Worm (Caenorhabditis elegans): ENCODE measurements around the gene pinn-1.

pinn-1 gene

ce11 chrII:2923617-2924016, 34.8 kb upstream of the pinn-1 start, which contains the start of gene ZK355.2:
Gene ZK355.2, plus strand, starts transcription at chrII:2923917.
- TF ChIP-seq pqm-1 (tag; optimal IDR thresholded peaks at IDR 0.05): peak; percentile 5
- TF ChIP-seq daf-16 (GFP tag; optimal IDR thresholded peaks at IDR 0.05): no peak
- peak; percentile 8 for TF ChIP-seq daf-16 (tag; optimal IDR thresholded peaks at IDR 0.05)
- no peak for TF ChIP-seq spr-3 (GFP tag; optimal IDR thresholded peaks at IDR 0.05)
- no peak for TF ChIP-seq mxl-3 (GFP tag; optimal IDR thresholded peaks at IDR 0.05)
- TF ChIP-seq lin-29 (GFP tag; IDR thresholded peaks at IDR 0.05): no peak
- peak; percentile 34; the same call in 1 of the 2 replicates for TF ChIP-seq dmd-6 (GFP tag; IDR thresholded peaks at IDR 0.05)
- no peak for TF ChIP-seq lin-1 (GFP tag; IDR thresholded peaks at IDR 0.05)

- TF ChIP-seq aha-1 (tag) (no peak), lin-38 (GFP tag; IDR thresholded peaks at IDR 0.05) (0 out of 2 replicates have a peak, but pooled peaks have one; percentile 23), ZK337.2 (GFP tag; IDR thresholded peaks at IDR 0.05) (no peak), Y48G9A.11 (GFP tag; IDR thresholded peaks at IDR 0.05) (no peak), zip-2 (tag; optimal IDR thresholded peaks at IDR 0.05) (no peak), T20F7.1 (GFP tag; optimal IDR thresholded peaks at IDR 0.05) (no peak), set-16 (GFP tag; IDR thresholded peaks at IDR 0.05) (peak; percentile 55), nhr-28 (tag; optimal IDR thresholded peaks at IDR 0.05) (no peak), D1046.2 (GFP tag; IDR thresholded peaks at IDR 0.05) (no peak), lin-1 (GFP tag; IDR thresholded peaks at IDR 0.05) (0 out of 2 replicates have a peak, but pooled peaks have one; percentile 2), saeg-2 (GFP tag; IDR thresholded peaks at IDR 0.05) (no peak), lir-3 (tag; optimal IDR thresholded peaks at IDR 0.05) (no peak)
Measured at ce11 chrII:2922782-2923181, 34.0 kb upstream of the pinn-1 start.

- TF ChIP-seq nhr-28 (tag; optimal IDR thresholded peaks at IDR 0.05) (peak; percentile 17), skn-1 (tag; optimal IDR thresholded peaks at IDR 0.05) (no peak), Y105C5A.15 (GFP tag; IDR thresholded peaks at IDR 0.05) (no peak), dve-1 (tag; optimal IDR thresholded peaks at IDR 0.05; ENCODE audit: insufficient read depth) (peak; percentile 57), ceh-32 (tag; optimal IDR thresholded peaks at IDR 0.05; ENCODE audit: poor library complexity) (no peak), snpc-4 (tag; optimal IDR thresholded peaks at IDR 0.05) (no peak), daf-16 (GFP tag; optimal IDR thresholded peaks at IDR 0.05) (no peak), daf-16 (tag; optimal IDR thresholded peaks at IDR 0.05) (peak; percentile 33), lin-1 (GFP tag; IDR thresholded peaks at IDR 0.05) (peak; percentile 10; the same call in 1 of the 2 replicates), R02D3.7 (tag; optimal IDR thresholded peaks at IDR 0.05) (no peak), hif-1 (tag; optimal IDR thresholded peaks at IDR 0.05) (peak in 1 of 2 experiments; percentile 3), rbr-2 (tag; optimal IDR thresholded peaks at IDR 0.05) (no peak), php-3 (GFP tag; IDR thresholded peaks at IDR 0.05) (no peak), Y5F2A.4 (GFP tag; optimal IDR thresholded peaks at IDR 0.05) (no peak), dmd-6 (GFP tag; IDR thresholded peaks at IDR 0.05) (peak; percentile 41), hmg-1.1 (GFP tag; IDR thresholded peaks at IDR 0.05) (no peak), ctbp-1 (GFP tag; IDR thresholded peaks at IDR 0.05) (no peak), lin-39 (tag; optimal IDR thresholded peaks at IDR 0.05) (no peak), nhr-77 (tag; optimal IDR thresholded peaks at IDR 0.05) (no peak), daf-12 (tag; optimal IDR thresholded peaks at IDR 0.05) (no peak), lin-13 (GFP tag; optimal IDR thresholded peaks at IDR 0.05) (no peak), nhr-25 (tag; optimal IDR thresholded peaks at IDR 0.05; ENCODE audit: borderline replicate concordance, insufficient read depth) (no peak), nhr-48 (tag; optimal IDR thresholded peaks at IDR 0.05) (no peak), ceh-82 (tag; optimal IDR thresholded peaks at IDR 0.05) (no peak), tra-1 (GFP tag; IDR thresholded peaks at IDR 0.05) (no peak), F44E2.7 (GFP tag; IDR thresholded peaks at IDR 0.05) (no peak), nhr-10 (tag; optimal IDR thresholded peaks at IDR 0.05) (no peak), F26F4.8 (GFP tag; conservative IDR thresholded peaks at IDR 0.05) (no peak), ztf-11 (tag; optimal IDR thresholded peaks at IDR 0.05) (no peak), nhr-111 (GFP tag; optimal IDR thresholded peaks at IDR 0.05) (no peak), egl-27 (tag; optimal IDR thresholded peaks at IDR 0.05) (no peak), hlh-30 (tag; optimal IDR thresholded peaks at IDR 0.05; ENCODE audit: insufficient read depth) (peak; percentile 45), hlh-11 (tag; optimal IDR thresholded peaks at IDR 0.05) (peak; percentile 49), pqm-1 (tag; optimal IDR thresholded peaks at IDR 0.05) (peak; percentile 41), dpl-1 (GFP tag; optimal IDR thresholded peaks at IDR 0.05) (no peak)
Measured at ce11 chrII:2922359-2922758, 33.6 kb upstream of the pinn-1 start.

Measured in whole organism, L4 larva.